Worm (Caenorhabditis elegans) whole organism, L3 larva: ENCODE measurements around the gene D1054.10.
A peak's percentile ranks its signal among the peaks of the same experiment; 100 is the strongest.

Experiments used
- ZK546.5 ChIP-seq: sonication (generic microtip); optimal IDR thresholded peaks from 2 replicates; lab custom pipeline; 2017; ENCODE audit warnings: missing biosample characterization, missing genetic modification characterization
- aly-2 ChIP-seq: fragments of 150-350 bp; optimal IDR thresholded peaks from 2 replicates; lab custom pipeline; 2014; ENCODE audit warnings: missing biosample characterization, missing genetic modification characterization
- ceh-16 ChIP-seq: sonication (generic microtip); optimal IDR thresholded peaks from 2 replicates; lab custom pipeline; 2017; ENCODE audit warnings: missing biosample characterization, missing genetic modification characterization
- ceh-28 ChIP-seq: fragments of 150-350 bp; optimal IDR thresholded peaks from 2 replicates; lab custom pipeline; 2014; ENCODE audit warnings: missing biosample characterization, missing genetic modification reagents, missing genetic modification characterization
- ceh-9 ChIP-seq: sonication (generic microtip); optimal IDR thresholded peaks from 2 replicates; lab custom pipeline; 2018; ENCODE audit warnings: missing biosample characterization, missing genetic modification characterization
- daf-12 ChIP-seq: fragments of 150-350 bp; optimal IDR thresholded peaks from 2 replicates; lab custom pipeline; 2014; ENCODE audit warnings: missing biosample characterization, missing genetic modification reagents, missing genetic modification characterization
- egl-5 ChIP-seq: fragments of 150-350 bp; optimal IDR thresholded peaks from 2 replicates; lab custom pipeline; 2017; ENCODE audit warnings: missing biosample characterization, missing genetic modification reagents, missing genetic modification characterization, inconsistent platforms
- elt-2 ChIP-seq: sonication (generic microtip); optimal IDR thresholded peaks from 2 replicates; lab custom pipeline; 2016; ENCODE audit warnings: missing genetic modification reagents, mild to moderate bottlenecking, missing genetic modification characterization, missing compliant biosample characterization
- elt-3 ChIP-seq, 3 experiments: fragments of 150-350 bp in 1 of 3; sonication (generic microtip) in 2 of 3; optimal IDR thresholded peaks; 2 replicates in 2 of 3; 4 replicates in 1 of 3; lab custom pipeline; 2014 to 2017; ENCODE audit warnings: missing biosample characterization in 3 of 3, missing genetic modification characterization in 3 of 3
- eor-1 ChIP-seq, 2 experiments: fragments of 150-350 bp; optimal IDR thresholded peaks; 2 replicates each; lab custom pipeline; 2014 to 2018; ENCODE audit warnings: missing biosample characterization in 2 of 2, missing genetic modification characterization in 2 of 2
- fkh-10 ChIP-seq: sonication (generic microtip); optimal IDR thresholded peaks from 2 replicates; lab custom pipeline; 2017; ENCODE audit warnings: missing biosample characterization, missing genetic modification reagents, missing genetic modification characterization
- fkh-2 ChIP-seq: fragments of 150-350 bp; optimal IDR thresholded peaks from 2 replicates; lab custom pipeline; 2014; ENCODE audit warnings: missing biosample characterization, missing genetic modification reagents, missing genetic modification characterization
- fos-1 ChIP-seq: fragments of 150-350 bp; optimal IDR thresholded peaks from 2 replicates; lab custom pipeline; 2014; ENCODE audit warnings: missing biosample characterization, missing genetic modification characterization
- hmg-11 ChIP-seq: sonication (generic microtip); optimal IDR thresholded peaks from 2 replicates; lab custom pipeline; 2016; ENCODE audit warnings: missing genetic modification characterization, missing compliant biosample characterization
- jun-1 ChIP-seq: fragments of 150-350 bp; optimal IDR thresholded peaks from 2 replicates; lab custom pipeline; 2014; ENCODE audit warnings: missing biosample characterization, missing genetic modification reagents, missing genetic modification characterization
- mdl-1 ChIP-seq: fragments of 150-350 bp; optimal IDR thresholded peaks from 2 replicates; lab custom pipeline; 2014; ENCODE audit warnings: missing biosample characterization, missing genetic modification characterization
- mml-1 ChIP-seq: fragments of 150-350 bp; sonication (generic microtip); optimal IDR thresholded peaks from 3 replicates; lab custom pipeline; 2014; ENCODE audit warnings: missing biosample characterization, missing genetic modification characterization
- nfya-1 ChIP-seq: sonication (generic microtip); optimal IDR thresholded peaks from 2 replicates; lab custom pipeline; 2017; ENCODE audit warnings: missing genetic modification characterization, mild to moderate bottlenecking, missing compliant biosample characterization, antibody characterized with exemption, moderate library complexity; ENCODE audit not compliant: insufficient read depth
- nhr-11 ChIP-seq: fragments of 150-350 bp; optimal IDR thresholded peaks from 2 replicates; lab custom pipeline; 2014; ENCODE audit warnings: missing biosample characterization, missing genetic modification characterization
- nhr-12 ChIP-seq: fragments of 150-350 bp; optimal IDR thresholded peaks from 2 replicates; lab custom pipeline; 2014; ENCODE audit warnings: missing biosample characterization, missing genetic modification characterization
- nhr-23 ChIP-seq: fragments of 150-350 bp; optimal IDR thresholded peaks from 2 replicates; lab custom pipeline; 2014; ENCODE audit warnings: missing biosample characterization, missing genetic modification reagents, missing genetic modification characterization
- nhr-237 ChIP-seq: fragments of 150-350 bp; optimal IDR thresholded peaks from 2 replicates; lab custom pipeline; 2014; ENCODE audit warnings: missing biosample characterization, missing genetic modification characterization
- nhr-28 ChIP-seq: fragments of 150-350 bp; optimal IDR thresholded peaks from 2 replicates; lab custom pipeline; 2014; ENCODE audit warnings: missing biosample characterization, missing genetic modification characterization
- nhr-43 ChIP-seq: sonication (generic microtip); optimal IDR thresholded peaks from 2 replicates; lab custom pipeline; 2016; ENCODE audit warnings: mild to moderate bottlenecking, missing genetic modification characterization, missing compliant biosample characterization; ENCODE audit not compliant: poor library complexity, severe bottlenecking
- nhr-67 ChIP-seq: fragments of 150-350 bp; optimal IDR thresholded peaks from 2 replicates; lab custom pipeline; 2014; ENCODE audit warnings: missing biosample characterization, missing genetic modification characterization
- nhr-77 ChIP-seq: fragments of 150-350 bp; optimal IDR thresholded peaks from 2 replicates; lab custom pipeline; 2014; ENCODE audit warnings: missing biosample characterization, missing genetic modification characterization
- pha-4 ChIP-seq: fragments of 150-350 bp; optimal IDR thresholded peaks from 2 replicates; lab custom pipeline; 2014; ENCODE audit warnings: missing biosample characterization, missing genetic modification reagents, missing genetic modification characterization
- pqm-1 ChIP-seq: fragments of 150-350 bp; optimal IDR thresholded peaks from 2 replicates; lab custom pipeline; 2017; ENCODE audit warnings: missing biosample characterization, missing genetic modification characterization, inconsistent platforms
- sea-2 ChIP-seq: fragments of 150-350 bp; sonication (generic microtip); optimal IDR thresholded peaks from 4 replicates; lab custom pipeline; 2014; ENCODE audit warnings: missing biosample characterization, missing genetic modification reagents, missing genetic modification characterization
- skn-1 ChIP-seq: fragments of 150-350 bp; optimal IDR thresholded peaks from 2 replicates; lab custom pipeline; 2014; ENCODE audit warnings: missing biosample characterization, missing genetic modification characterization
- snpc-4 ChIP-seq: fragments of 150-350 bp; optimal IDR thresholded peaks from 2 replicates; lab custom pipeline; 2014; ENCODE audit warnings: missing biosample characterization, missing genetic modification characterization
- zag-1 ChIP-seq: fragments of 150-350 bp; optimal IDR thresholded peaks from 2 replicates; lab custom pipeline; 2014; ENCODE audit warnings: missing biosample characterization, missing genetic modification characterization
- ztf-4 ChIP-seq: fragments of 150-350 bp; optimal IDR thresholded peaks from 2 replicates; lab custom pipeline; 2014; ENCODE audit warnings: missing biosample characterization, missing genetic modification characterization

D1054.10 gene

DNA sequence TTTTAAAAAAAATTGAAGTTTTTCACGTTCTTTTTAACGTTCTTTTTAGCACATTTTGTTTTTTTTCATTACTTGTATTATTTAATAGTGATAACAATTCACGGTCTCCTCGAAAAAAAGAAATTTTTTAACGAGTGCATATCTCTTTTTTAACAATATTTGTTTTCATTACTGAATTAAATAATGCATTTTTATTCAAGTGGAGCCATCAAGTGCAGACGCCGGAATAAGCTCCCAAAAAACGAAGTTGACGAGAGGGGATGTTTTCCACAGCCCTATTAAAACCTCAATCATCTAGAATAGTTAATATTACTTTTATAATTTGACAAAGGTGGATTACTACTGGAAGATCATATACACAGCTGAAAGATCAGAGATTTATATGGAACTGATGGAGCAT lies 36.0 kb downstream of the D1054.10 start, which contains the start of gene irld-6:
Gene irld-6 (minus strand): TSS at position 101 of the 400 bp plus-strand sequence.
- TF ChIP-seq elt-3 (tag; optimal IDR thresholded peaks at IDR 0.05; lab: Kevin White, UChicago), result no peak
- TF ChIP-seq nhr-43 (tag; lab: Kevin White, UChicago), result no peak
- no peak for TF ChIP-seq elt-2
- TF ChIP-seq nhr-12 (tag; lab: Kevin White, UChicago), result no peak
- no peak for TF ChIP-seq nhr-11 (tag; lab: Kevin White, UChicago)
- no peak for TF ChIP-seq ztf-4 (tag; lab: Kevin White, UChicago)
- TF ChIP-seq daf-12, result no peak

- TF ChIP-seq ceh-9 (tag; lab: Kevin White, UChicago) (no peak), ZK546.5 (no peak), nhr-11 (tag; lab: Kevin White, UChicago) (no peak), nhr-67 (tag; lab: Kevin White, UChicago) (no peak), elt-2 (no peak), fos-1 (tag; lab: Kevin White, UChicago) (no peak), zag-1 (tag; lab: Kevin White, UChicago) (no peak), nhr-12 (tag; lab: Kevin White, UChicago) (no peak), fkh-2 (tag; lab: Kevin White, UChicago) (no peak), jun-1 (tag; lab: Kevin White, UChicago) (no peak), ceh-28 (tag; lab: Kevin White, UChicago) (no peak), mml-1 (tag; lab: Kevin White, UChicago) (no peak), nhr-23 (no peak), snpc-4 (tag; lab: Kevin White, UChicago) (no peak), nfya-1 (tag; lab: Kevin White, UChicago) (no peak), mdl-1 (tag; lab: Kevin White, UChicago) (no peak), daf-12 (no peak)
Measured at ce11 chrV:10754050-10754449, 38.6 kb downstream of the D1054.10 start, which contains the start of gene F28H7.7. Gene F28H7.7, minus strand, starts transcription at chrV:10754150.

ce11 chrV:10750630-10751029 lies 42.0 kb downstream of the D1054.10 start, which contains the start of gene F28H7.3:
Gene F28H7.3, minus strand, starts transcription at chrV:10750788.
- TF ChIP-seq pqm-1 (tag; lab: Kevin White, UChicago) (peak; percentile 96), pha-4 (no peak), elt-2 (peak; percentile 95), jun-1 (tag; lab: Kevin White, UChicago) (peak; percentile 61)

- TF ChIP-seq fkh-10 (GFP tag; lab: Kevin White, UChicago), result no peak
- TF ChIP-seq pqm-1 (tag; lab: Kevin White, UChicago), result peak; percentile 40
Measured at ce11 chrV:10747263-10747951, 45.3 kb downstream of the D1054.10 start, which contains the start of the genes selt-1.2 and F28H7.2. Gene selt-1.2, minus strand, starts transcription at chrV:10747363. Gene F28H7.2, plus strand, starts transcription at chrV:10747901.

DNA sequence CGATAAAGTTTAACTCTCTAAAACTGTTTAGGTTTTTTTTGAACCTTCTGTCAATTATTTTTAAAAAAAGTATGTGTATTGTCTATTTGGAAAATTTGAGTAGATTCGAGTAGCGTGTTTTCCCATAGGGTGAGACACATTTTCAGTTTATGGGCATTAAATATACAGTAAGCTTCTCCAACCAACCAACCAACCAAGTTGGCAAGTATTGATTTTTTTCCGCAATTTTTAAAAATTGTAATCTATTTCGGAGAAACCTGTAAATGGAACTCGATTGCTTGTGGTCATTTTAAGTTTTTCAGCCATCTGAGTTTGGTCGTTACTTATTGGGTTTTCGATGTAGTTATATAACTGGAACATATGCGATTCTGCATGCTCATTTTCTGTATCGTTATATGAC lies 47.6 kb downstream of the D1054.10 start, which contains the start of gene srj-21:
Gene srj-21 (plus strand): TSS at position 301 of the 400 bp plus-strand sequence.
- TF ChIP-seq hmg-11 (tag; lab: Kevin White, UChicago) (no peak), egl-5 (tag; lab: Kevin White, UChicago) (no peak), zag-1 (tag; lab: Kevin White, UChicago) (no peak), aly-2 (tag; lab: Kevin White, UChicago) (no peak), ceh-16 (tag; lab: Kevin White, UChicago) (no peak)

- no peak for TF ChIP-seq ceh-16 (tag; lab: Kevin White, UChicago)
- TF ChIP-seq ZK546.5, result no peak
- no peak for TF ChIP-seq nhr-67 (tag; lab: Kevin White, UChicago)
- no peak for TF ChIP-seq eor-1 (tag; optimal IDR thresholded peaks at IDR 0.05; lab: Kevin White, UChicago)
- TF ChIP-seq nhr-77 (tag; lab: Kevin White, UChicago), result no peak
- TF ChIP-seq mml-1 (tag; lab: Kevin White, UChicago), result no peak
- TF ChIP-seq elt-3 (tag; optimal IDR thresholded peaks at IDR 0.05; lab: Kevin White, UChicago), result no peak
- no peak for TF ChIP-seq nhr-237 (tag; lab: Kevin White, UChicago)
- no peak for TF ChIP-seq skn-1
- no peak for TF ChIP-seq nhr-28 (tag; lab: Kevin White, UChicago)
- TF ChIP-seq sea-2 (GFP tag; lab: Kevin White, UChicago), result no peak
- no peak for TF ChIP-seq mdl-1 (tag; lab: Kevin White, UChicago)
- TF ChIP-seq snpc-4 (tag; lab: Kevin White, UChicago), result no peak
Measured at ce11 chrV:10743649-10744048, 49.0 kb downstream of the D1054.10 start, which contains the start of gene srj-22. Gene srj-22, minus strand, starts transcription at chrV:10743749.
